Fruit fly (Drosophila melanogaster): ENCODE measurements around the gene vvl.

DNA sequence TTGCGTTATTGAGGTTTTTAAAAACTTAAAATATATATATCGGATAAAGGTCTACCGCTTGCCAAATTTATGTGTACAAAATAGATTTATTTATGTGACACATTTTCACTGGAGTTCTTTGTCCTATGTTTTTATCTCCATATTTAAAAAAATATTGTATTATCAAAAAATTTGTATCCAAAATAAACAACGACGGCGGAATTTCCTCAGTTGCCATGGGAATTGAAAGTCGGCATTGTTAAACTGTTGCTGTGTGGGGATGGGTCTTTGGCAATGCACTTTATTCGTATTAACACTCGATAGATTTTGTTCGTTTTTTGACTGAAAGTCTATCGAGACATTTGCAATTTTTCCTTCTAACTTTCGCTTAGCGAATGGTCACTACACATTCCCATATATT is 26.8 kb upstream of the vvl start, which contains the start of gene Rsph3:
- TF ChIP-seq h (GFP tag; optimal IDR thresholded peaks at IDR 0.05) (no peak), OdsH (GFP tag; optimal IDR thresholded peaks at IDR 0.05) (no peak), Dif (GFP tag; optimal IDR thresholded peaks at IDR 0.05; ENCODE audit: partially characterized antibody) (no peak), sv (GFP tag; optimal IDR thresholded peaks at IDR 0.05) (no peak), br (GFP tag; optimal IDR thresholded peaks at IDR 0.05) (no peak), tai (GFP tag; optimal IDR thresholded peaks at IDR 0.05) (no peak), jim (GFP tag; optimal IDR thresholded peaks at IDR 0.05) (no peak)

Data from whole organism, wandering third instar larva.